Fruit fly (Drosophila melanogaster) whole organism, adult: ENCODE data around the gene eEF1gamma.

Experiments
- CG11617 ChIP-seq: fragments of 200-800 bp; sonication (Bioruptor generic); optimal IDR thresholded peaks from 2 replicates; lab custom pipeline; 2017; ENCODE audit warnings: mild to moderate bottlenecking, missing biosample characterization, missing genetic modification reagents, missing genetic modification characterization
- CG12768 ChIP-seq: fragments of 200-800 bp; sonication (Bioruptor generic); optimal IDR thresholded peaks from 2 replicates; lab custom pipeline; 2017; ENCODE audit warnings: missing biosample characterization, missing genetic modification characterization, mild to moderate bottlenecking, moderate library complexity, missing genetic modification reagents
- CG14711 ChIP-seq: fragments of 200-800 bp; sonication (Bioruptor generic); optimal IDR thresholded peaks from 2 replicates; lab custom pipeline; 2018; ENCODE audit warnings: missing biosample characterization, mild to moderate bottlenecking, missing genetic modification characterization, moderate library complexity
- CG1620 ChIP-seq: fragments of 200-800 bp; sonication (Bioruptor generic); optimal IDR thresholded peaks from 2 replicates; lab custom pipeline; 2016; ENCODE audit warnings: missing biosample characterization, missing genetic modification characterization
- CG33017 ChIP-seq: fragments of 200-800 bp; sonication (Bioruptor generic); optimal IDR thresholded peaks from 2 replicates; lab custom pipeline; 2018; ENCODE audit warnings: missing biosample characterization, mild to moderate bottlenecking, missing genetic modification characterization, moderate library complexity
- CG5204 ChIP-seq: fragments of 200-800 bp; sonication (Bioruptor generic); optimal IDR thresholded peaks from 2 replicates; lab custom pipeline; 2016; ENCODE audit warnings: missing biosample characterization, missing genetic modification characterization
- CG7045 ChIP-seq: fragments of 200-800 bp; sonication (Bioruptor generic); optimal IDR thresholded peaks from 2 replicates; lab custom pipeline; 2017; ENCODE audit warnings: missing biosample characterization, mild to moderate bottlenecking, missing genetic modification characterization
- CG7101 ChIP-seq: fragments of 200-800 bp; sonication (Bioruptor generic); optimal IDR thresholded peaks from 2 replicates; lab custom pipeline; 2018; ENCODE audit warnings: missing biosample characterization, mild to moderate bottlenecking, missing genetic modification characterization, moderate library complexity
- Clk ChIP-seq: fragments of 200-800 bp; sonication (Bioruptor generic); optimal IDR thresholded peaks from 2 replicates; lab custom pipeline; 2017; ENCODE audit warnings: missing biosample characterization, missing genetic modification characterization
- Crg-1 ChIP-seq: fragments of 200-800 bp; sonication (Bioruptor generic); optimal IDR thresholded peaks from 2 replicates; lab custom pipeline; 2016; ENCODE audit warnings: missing biosample characterization, missing genetic modification characterization
- Hr96 ChIP-seq: fragments of 200-800 bp; sonication (Bioruptor generic); optimal IDR thresholded peaks from 2 replicates; lab custom pipeline; 2016; ENCODE audit warnings: missing biosample characterization, missing genetic modification characterization
- Mnt ChIP-seq: fragments of 200-800 bp; sonication (Bioruptor generic); optimal IDR thresholded peaks from 2 replicates; lab custom pipeline; 2016; ENCODE audit warnings: missing biosample characterization, mild to moderate bottlenecking, missing genetic modification characterization
- bab1 ChIP-seq: fragments of 200-800 bp; sonication (Bioruptor generic); optimal IDR thresholded peaks from 3 replicates; lab custom pipeline; 2019; ENCODE audit warnings: missing biosample characterization, mild to moderate bottlenecking, missing genetic modification characterization, moderate library complexity
- cic ChIP-seq: fragments of 200-800 bp; sonication (Bioruptor generic); optimal IDR thresholded peaks from 2 replicates; lab custom pipeline; 2017; ENCODE audit warnings: missing biosample characterization, mild to moderate bottlenecking, missing genetic modification characterization, moderate library complexity
- cnc ChIP-seq, 2 experiments: fragments of >200 bp; optimal IDR thresholded peaks; 2 replicates each; lab custom pipeline; 2017
- kay ChIP-seq: fragments of 200-800 bp; sonication (Bioruptor generic); peaks from one replicate; lab custom pipeline; 2016; ENCODE audit warnings: missing biosample characterization, missing genetic modification characterization, borderline replicate concordance
- ovo ChIP-seq: fragments of 200-800 bp; sonication (Bioruptor generic); optimal IDR thresholded peaks from 2 replicates; lab custom pipeline; 2016; ENCODE audit warnings: missing biosample characterization, missing genetic modification characterization
- pad ChIP-seq: fragments of 200-800 bp; sonication (Bioruptor generic); optimal IDR thresholded peaks from 3 replicates; lab custom pipeline; 2017; ENCODE audit warnings: missing biosample characterization, missing genetic modification characterization, mild to moderate bottlenecking, moderate library complexity, missing genetic modification reagents
- tj ChIP-seq: fragments of 200-800 bp; sonication (Bioruptor generic); optimal IDR thresholded peaks from 3 replicates; lab custom pipeline; 2017; ENCODE audit warnings: missing biosample characterization, mild to moderate bottlenecking, missing genetic modification characterization, moderate library complexity
- toe ChIP-seq: fragments of 200-800 bp; sonication (Bioruptor generic); optimal IDR thresholded peaks from 2 replicates; lab custom pipeline; 2016; ENCODE audit warnings: missing biosample characterization, missing genetic modification characterization

Gene eEF1gamma

dm6 chr3R:29227675-29228211, 7.8 kb downstream of the eEF1gamma start, which contains the start of gene CG14507:
Gene CG14507 (minus strand): TSS chr3R:29227725.
- no peak for TF ChIP-seq CG7101 (tag; lab: Kevin White, UChicago)
- no peak for TF ChIP-seq pad
- TF ChIP-seq tj: no peak
- TF ChIP-seq CG1620: no peak
- TF ChIP-seq bab1 (GFP tag; lab: Kevin White, UChicago): no peak
- no peak for TF ChIP-seq Crg-1 (GFP tag; lab: Kevin White, UChicago)
- no peak for TF ChIP-seq CG14711
- TF ChIP-seq ovo (GFP tag; lab: Kevin White, UChicago): no peak
- TF ChIP-seq CG11617 (GFP tag; lab: Kevin White, UChicago): no peak
- TF ChIP-seq CG5204 (GFP tag; lab: Kevin White, UChicago): no peak
- TF ChIP-seq toe: no peak
- no peak for TF ChIP-seq CG33017 (tag; lab: Kevin White, UChicago)
- TF ChIP-seq cnc (optimal IDR thresholded peaks at IDR 0.05; lab: Kevin White, UChicago): no peak
- no peak for TF ChIP-seq CG12768 (GFP tag; lab: Kevin White, UChicago)
- no peak for TF ChIP-seq kay (GFP tag; lab: Kevin White, UChicago)
- no peak for TF ChIP-seq Mnt (GFP tag; lab: Kevin White, UChicago)
- no peak for TF ChIP-seq Hr96 (GFP tag; lab: Kevin White, UChicago)
- no peak for TF ChIP-seq Clk (GFP tag; lab: Kevin White, UChicago)

dm6 chr3R:29228745-29229448, 8.9 kb downstream of the eEF1gamma start, which contains the start of gene Usp1:
Gene Usp1 (plus strand): TSS chr3R:29229161.
- TF ChIP-seq CG14711: no peak
- TF ChIP-seq cic: no peak
- no peak for TF ChIP-seq CG7101 (tag; lab: Kevin White, UChicago)
- TF ChIP-seq toe: no peak
- TF ChIP-seq Hr96 (GFP tag; lab: Kevin White, UChicago): peak; percentile 0
- peak; percentile 30 for TF ChIP-seq Mnt (GFP tag; lab: Kevin White, UChicago)
- TF ChIP-seq CG5204 (GFP tag; lab: Kevin White, UChicago): no peak
- TF ChIP-seq CG33017 (tag; lab: Kevin White, UChicago): no peak
- TF ChIP-seq bab1 (GFP tag; lab: Kevin White, UChicago): no peak
- TF ChIP-seq cnc (optimal IDR thresholded peaks at IDR 0.05; lab: Kevin White, UChicago): no peak
- no peak for TF ChIP-seq CG12768 (GFP tag; lab: Kevin White, UChicago)
- no peak for TF ChIP-seq kay (GFP tag; lab: Kevin White, UChicago)
- peak; percentile 18 for TF ChIP-seq CG7045 (GFP tag; lab: Kevin White, UChicago)
- TF ChIP-seq pad: no peak
- no peak for TF ChIP-seq Clk (GFP tag; lab: Kevin White, UChicago)
- no peak for TF ChIP-seq Crg-1 (GFP tag; lab: Kevin White, UChicago)
- no peak for TF ChIP-seq ovo (GFP tag; lab: Kevin White, UChicago)
- peak; percentile 2 for TF ChIP-seq tj
- no peak for TF ChIP-seq CG11617 (GFP tag; lab: Kevin White, UChicago)
- TF ChIP-seq CG1620: no peak

dm6 chr3R:29229958-29230357, 10.0 kb downstream of the eEF1gamma start:
- TF ChIP-seq toe (no peak), cic (no peak), pad (no peak), Mnt (GFP tag; lab: Kevin White, UChicago) (peak; percentile 46), ovo (GFP tag; lab: Kevin White, UChicago) (no peak), CG12768 (GFP tag; lab: Kevin White, UChicago) (no peak)

dm6 chr3R:29230552-29231102, 10.7 kb downstream of the eEF1gamma start:
- TF ChIP-seq Mnt (GFP tag; lab: Kevin White, UChicago): peak; percentile 65
- TF ChIP-seq cic: peak; percentile 74
- TF ChIP-seq CG7101 (tag; lab: Kevin White, UChicago): no peak

- TF ChIP-seq cic (peak; percentile 24), CG7101 (tag; lab: Kevin White, UChicago) (no peak)
Measured at dm6 chr3R:29238623-29239022, 18.7 kb downstream of the eEF1gamma start, which contains the start of gene CG11951. Gene CG11951 (minus strand): TSS chr3R:29238723.

- TF ChIP-seq tj (no peak), Clk (GFP tag; lab: Kevin White, UChicago) (no peak), CG1620 (no peak), CG12768 (GFP tag; lab: Kevin White, UChicago) (no peak), CG11617 (GFP tag; lab: Kevin White, UChicago) (no peak), Hr96 (GFP tag; lab: Kevin White, UChicago) (no peak)
Measured at dm6 chr3R:29244727-29245126, 24.8 kb downstream of the eEF1gamma start, which contains the start of gene CG31445. Gene CG31445 (minus strand): TSS chr3R:29244827.
